Worm (Caenorhabditis elegans) whole organism, L2 larva: ENCODE measurements around the gene B0563.18.

Experiments used
- C34F6.9 ChIP-seq: fragments of 150-350 bp; optimal IDR thresholded peaks from 2 replicates; lab custom pipeline; 2014; ENCODE audit warnings: missing biosample characterization, missing genetic modification characterization
- F13H6.1 ChIP-seq: sonication (generic microtip); optimal IDR thresholded peaks from 2 replicates; lab custom pipeline; 2016; ENCODE audit warnings: missing genetic modification characterization, missing compliant biosample characterization
- Y55F3AM.14 ChIP-seq: fragments of 200-800 bp; sonication (Bioruptor generic); optimal IDR thresholded peaks from 2 replicates; lab custom pipeline; 2018; ENCODE audit warnings: mild to moderate bottlenecking, missing genetic modification characterization, missing compliant biosample characterization
- ZK546.5 ChIP-seq: sonication (generic microtip); optimal IDR thresholded peaks from 2 replicates; lab custom pipeline; 2017; ENCODE audit warnings: missing biosample characterization, missing genetic modification characterization
- alr-1 ChIP-seq: fragments of 150-350 bp; optimal IDR thresholded peaks from 2 replicates; lab custom pipeline; 2014; ENCODE audit warnings: missing biosample characterization, missing genetic modification characterization
- ama-1 ChIP-seq: fragments of 150-350 bp; optimal IDR thresholded peaks from 2 replicates; lab custom pipeline; 2018; ENCODE audit warnings: inconsistent platforms
- ceh-82 ChIP-seq: fragments of 150-350 bp; optimal IDR thresholded peaks from 2 replicates; lab custom pipeline; 2014; ENCODE audit warnings: missing biosample characterization, missing genetic modification characterization
- crh-2 ChIP-seq: sonication (generic microtip); optimal IDR thresholded peaks from 2 replicates; lab custom pipeline; 2017; ENCODE audit warnings: missing biosample characterization, missing genetic modification characterization
- dmd-4 ChIP-seq: sonication (generic microtip); optimal IDR thresholded peaks from 2 replicates; lab custom pipeline; 2017; ENCODE audit warnings: missing biosample characterization, missing genetic modification characterization
- egl-27 ChIP-seq: sonication (generic microtip); optimal IDR thresholded peaks from 3 replicates; lab custom pipeline; 2017; ENCODE audit warnings: missing biosample characterization, missing genetic modification reagents, missing genetic modification characterization
- elt-1 ChIP-seq: fragments of 150-350 bp; optimal IDR thresholded peaks from 2 replicates; lab custom pipeline; 2014; ENCODE audit warnings: missing biosample characterization, missing genetic modification characterization
- elt-3 ChIP-seq: sonication (generic microtip); optimal IDR thresholded peaks from 2 replicates; lab custom pipeline; 2017; ENCODE audit warnings: missing biosample characterization, missing genetic modification characterization
- fos-1 ChIP-seq: fragments of 150-350 bp; optimal IDR thresholded peaks from 2 replicates; lab custom pipeline; 2014; ENCODE audit warnings: missing biosample characterization, missing genetic modification characterization
- gmeb-1 ChIP-seq: fragments of 150-350 bp; optimal IDR thresholded peaks from 2 replicates; lab custom pipeline; 2014; ENCODE audit warnings: missing biosample characterization, missing genetic modification characterization
- lin-11 ChIP-seq: fragments of 150-350 bp; sonication (generic microtip); optimal IDR thresholded peaks from 2 replicates; lab custom pipeline; 2014; ENCODE audit warnings: missing biosample characterization, missing genetic modification characterization, inconsistent platforms, mixed read lengths
- lin-13 ChIP-seq: fragments of 150-350 bp; optimal IDR thresholded peaks from 2 replicates; lab custom pipeline; 2014; ENCODE audit warnings: missing biosample characterization, missing genetic modification reagents, missing genetic modification characterization
- lin-39 ChIP-seq: fragments of 150-350 bp; optimal IDR thresholded peaks from 2 replicates; lab custom pipeline; 2014; ENCODE audit warnings: missing biosample characterization, missing genetic modification reagents, missing genetic modification characterization
- mab-5 ChIP-seq: fragments of 150-350 bp; optimal IDR thresholded peaks from 2 replicates; lab custom pipeline; 2014; ENCODE audit warnings: missing biosample characterization, missing genetic modification characterization
- mbf-1 ChIP-seq: sonication (generic microtip); optimal IDR thresholded peaks from 2 replicates; lab custom pipeline; 2017; ENCODE audit warnings: missing biosample characterization, missing genetic modification characterization
- nhr-10 ChIP-seq: sonication (generic microtip); optimal IDR thresholded peaks from 2 replicates; lab custom pipeline; 2017; ENCODE audit warnings: missing biosample characterization, missing genetic modification characterization
- nhr-12 ChIP-seq: fragments of 150-350 bp; optimal IDR thresholded peaks from 2 replicates; lab custom pipeline; 2014; ENCODE audit warnings: missing biosample characterization, missing genetic modification characterization
- nhr-129 ChIP-seq: fragments of 150-350 bp; optimal IDR thresholded peaks from 2 replicates; lab custom pipeline; 2014; ENCODE audit warnings: missing biosample characterization, missing genetic modification characterization
- nhr-21 ChIP-seq: fragments of 150-350 bp; optimal IDR thresholded peaks from 2 replicates; lab custom pipeline; 2014; ENCODE audit warnings: missing biosample characterization, missing genetic modification characterization
- nhr-237 ChIP-seq: fragments of 150-350 bp; optimal IDR thresholded peaks from 2 replicates; lab custom pipeline; 2014; ENCODE audit warnings: missing biosample characterization, missing genetic modification characterization
- nhr-25 ChIP-seq: fragments of 150-350 bp; sonication (generic microtip); optimal IDR thresholded peaks from 3 replicates; lab custom pipeline; 2014; ENCODE audit warnings: missing biosample characterization, missing genetic modification characterization
- nhr-77 ChIP-seq: fragments of 150-350 bp; optimal IDR thresholded peaks from 2 replicates; lab custom pipeline; 2014; ENCODE audit warnings: missing biosample characterization, missing genetic modification characterization
- peb-1 ChIP-seq: fragments of 150-350 bp; optimal IDR thresholded peaks from 2 replicates; lab custom pipeline; 2014; ENCODE audit warnings: missing biosample characterization, missing genetic modification characterization
- sem-4 ChIP-seq: fragments of 150-350 bp; optimal IDR thresholded peaks from 2 replicates; lab custom pipeline; 2014; ENCODE audit warnings: missing biosample characterization, missing genetic modification reagents, missing genetic modification characterization
- skn-1 ChIP-seq: sonication (generic microtip); optimal IDR thresholded peaks from 2 replicates; lab custom pipeline; 2017; ENCODE audit warnings: missing biosample characterization, missing genetic modification characterization
- sma-3 ChIP-seq: sonication (generic microtip); optimal IDR thresholded peaks from 2 replicates; lab custom pipeline; 2016; ENCODE audit warnings: missing genetic modification reagents, missing genetic modification characterization, missing compliant biosample characterization
- sma-9 ChIP-seq, 2 experiments: fragments of 150-350 bp in 1 of 2; sonication (generic microtip) in 1 of 2; optimal IDR thresholded peaks; 2 replicates each; lab custom pipeline; 2014 to 2016; ENCODE audit warnings: missing genetic modification characterization in 2 of 2, mild to moderate bottlenecking in 1 of 2, missing biosample characterization in 1 of 2, missing compliant biosample characterization in 1 of 2, missing genetic modification reagents in 1 of 2, moderate library complexity in 1 of 2
- snpc-4 ChIP-seq: fragments of 150-350 bp; optimal IDR thresholded peaks from 2 replicates; lab custom pipeline; 2014; ENCODE audit warnings: missing biosample characterization, missing genetic modification characterization
- unc-39 ChIP-seq: fragments of 150-350 bp; optimal IDR thresholded peaks from 2 replicates; lab custom pipeline; 2014; ENCODE audit warnings: missing biosample characterization, missing genetic modification characterization
- unc-62 ChIP-seq: fragments of 150-350 bp; optimal IDR thresholded peaks from 2 replicates; lab custom pipeline; 2014; ENCODE audit warnings: missing biosample characterization, missing genetic modification reagents, missing genetic modification characterization
- zag-1 ChIP-seq: fragments of 150-350 bp; optimal IDR thresholded peaks from 2 replicates; lab custom pipeline; 2014; ENCODE audit warnings: missing biosample characterization, missing genetic modification characterization
- ztf-11 ChIP-seq: sonication (generic microtip); optimal IDR thresholded peaks from 2 replicates; lab custom pipeline; 2017; ENCODE audit warnings: missing biosample characterization, missing genetic modification characterization

The B0563.18 gene

DNA sequence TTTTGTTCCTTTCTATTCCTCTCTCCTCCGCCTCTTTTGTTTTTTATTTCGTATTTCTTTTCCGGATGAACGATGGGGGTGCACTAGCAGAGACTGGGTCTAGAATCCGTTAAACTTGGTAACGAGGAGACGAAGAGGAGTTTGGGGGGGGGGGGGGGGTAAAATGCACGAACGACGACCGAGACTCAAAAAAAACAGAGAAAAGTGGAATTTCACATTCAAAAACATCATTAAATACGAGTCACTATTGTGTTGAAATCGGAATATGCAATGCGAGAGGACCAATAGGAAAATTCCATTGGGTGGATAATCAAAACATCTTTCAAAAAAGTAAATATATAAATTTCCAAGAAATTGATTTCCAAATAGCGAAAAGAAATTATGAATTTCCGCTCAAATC is 18.2 kb upstream of the B0563.18 start, which contains the start of gene B0563.7:
Gene B0563.7, minus strand, starts transcription at position 101 of the 400 bp plus-strand sequence.
- TF ChIP-seq sma-9 (GFP tag; optimal IDR thresholded peaks at IDR 0.05; lab: Kevin White, UChicago), result no peak
- TF ChIP-seq sma-9 (tag; optimal IDR thresholded peaks at IDR 0.05; lab: Kevin White, UChicago), result no peak
- no peak for TF ChIP-seq egl-27
- no peak for TF ChIP-seq gmeb-1
- no peak for TF ChIP-seq ama-1 (lab: Kevin White, UChicago)
- TF ChIP-seq ceh-82 (tag; lab: Kevin White, UChicago), result no peak
- TF ChIP-seq Y55F3AM.14, result no peak
- no peak for TF ChIP-seq nhr-10 (tag; lab: Kevin White, UChicago)
- TF ChIP-seq nhr-77 (tag; lab: Kevin White, UChicago), result no peak
- no peak for TF ChIP-seq nhr-237 (tag; lab: Kevin White, UChicago)
- TF ChIP-seq dmd-4 (tag; lab: Kevin White, UChicago), result no peak
- TF ChIP-seq snpc-4 (tag; lab: Kevin White, UChicago), result no peak
- TF ChIP-seq sem-4, result no peak
- no peak for TF ChIP-seq elt-3
- TF ChIP-seq mab-5 (tag; lab: Kevin White, UChicago), result no peak
- TF ChIP-seq nhr-21 (tag; lab: Kevin White, UChicago), result no peak
- TF ChIP-seq lin-13, result no peak
- no peak for TF ChIP-seq ztf-11 (tag; lab: Kevin White, UChicago)
- no peak for TF ChIP-seq unc-39

DNA sequence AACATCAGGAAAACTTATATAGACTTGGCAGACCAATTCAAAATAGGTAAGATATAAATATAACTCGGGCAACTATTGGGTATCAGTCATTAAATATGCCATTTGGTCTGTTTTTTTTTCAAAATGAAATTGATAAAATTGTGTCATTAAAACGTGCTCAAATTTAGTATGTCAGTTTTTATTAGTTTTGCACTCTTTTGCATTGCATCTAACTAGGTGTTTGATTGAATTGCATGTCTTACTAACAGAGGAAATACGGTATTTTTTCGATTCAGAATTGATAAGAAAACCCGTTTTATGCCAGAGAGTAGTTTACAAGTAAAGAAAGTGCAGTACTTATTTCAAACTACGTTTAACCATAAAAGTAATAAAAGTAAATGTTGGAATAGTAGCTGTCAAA is 16.6 kb upstream of the B0563.18 start:
- TF ChIP-seq fos-1 (tag; lab: Kevin White, UChicago), result peak; percentile 20
- TF ChIP-seq sma-3, result no peak

- TF ChIP-seq F13H6.1 (tag; lab: Kevin White, UChicago) (peak; percentile 67), nhr-129 (peak; percentile 71), lin-11 (no peak), sem-4 (peak; percentile 23), mab-5 (tag; lab: Kevin White, UChicago) (no peak), sma-9 (GFP tag; optimal IDR thresholded peaks at IDR 0.05; lab: Kevin White, UChicago) (peak; percentile 52), sma-9 (tag; optimal IDR thresholded peaks at IDR 0.05; lab: Kevin White, UChicago) (no peak), alr-1 (no peak), skn-1 (tag; lab: Kevin White, UChicago) (no peak), nhr-77 (tag; lab: Kevin White, UChicago) (no peak), elt-3 (no peak), zag-1 (tag; lab: Kevin White, UChicago) (no peak)
- TF ChIP-seq, all 48 proteins: peak for 4
Observed at ce11 chrX:9161253-9161904, 11.0 kb upstream of the B0563.18 start.

DNA sequence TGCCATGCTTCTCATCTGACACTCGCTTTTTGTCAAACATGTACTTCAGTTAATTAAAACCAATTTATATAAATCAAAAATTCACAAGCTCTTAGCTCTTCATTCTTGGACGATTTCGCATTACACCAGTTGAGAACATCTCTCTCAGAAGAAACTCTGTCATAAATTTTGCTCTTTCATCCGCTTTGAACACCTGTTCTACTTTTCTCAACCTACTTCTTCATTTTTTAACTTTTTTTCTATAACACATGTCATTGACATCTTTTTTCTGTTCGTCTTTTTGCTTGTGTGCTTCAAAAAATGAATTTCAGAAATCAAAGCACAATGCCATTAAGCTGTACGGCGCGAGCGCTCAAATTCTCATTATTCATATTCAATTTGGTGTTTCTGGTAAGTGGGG is 9.5 kb upstream of the B0563.18 start, which contains the start of gene tsp-11:
Gene tsp-11, plus strand, starts transcription at position 301 of the 400 bp plus-strand sequence.
- TF ChIP-seq ZK546.5 (tag; lab: Kevin White, UChicago) (no peak), nhr-10 (tag; lab: Kevin White, UChicago) (no peak)

ce11 chrX:9166921-9167320 is 5.5 kb upstream of the B0563.18 start, which contains the start of gene B0563.10:
B0563.10 (minus strand) TSS chrX:9167245.
- TF ChIP-seq sem-4 (no peak), lin-39 (no peak), crh-2 (tag; lab: Kevin White, UChicago) (no peak), snpc-4 (tag; lab: Kevin White, UChicago) (no peak), unc-62 (GFP tag; lab: Kevin White, UChicago) (no peak), nhr-10 (tag; lab: Kevin White, UChicago) (no peak), nhr-25 (no peak), lin-13 (no peak), C34F6.9 (tag; lab: Kevin White, UChicago) (no peak), elt-1 (no peak), elt-3 (no peak), mbf-1 (no peak), egl-27 (no peak)

DNA sequence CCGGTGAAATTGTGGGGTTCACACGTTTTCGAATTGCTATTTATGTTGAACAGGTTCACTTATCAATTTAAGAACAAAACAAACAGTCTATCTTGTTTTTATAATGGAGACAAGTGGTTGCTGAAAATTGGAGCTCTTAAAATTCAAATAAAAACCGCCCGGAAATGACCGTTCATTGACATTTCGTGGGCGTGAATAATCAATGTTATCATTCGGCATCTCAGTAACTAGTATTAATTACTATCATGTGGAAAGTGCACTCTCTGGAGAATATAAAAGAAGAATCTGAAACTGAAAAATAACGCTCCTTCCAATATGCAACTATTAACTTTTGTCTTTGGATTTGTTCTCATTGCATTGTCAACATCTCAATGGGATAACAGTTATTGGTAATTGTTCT is 4.1 kb upstream of the B0563.18 start, which contains the start of gene B0563.9:
Gene B0563.9, plus strand, starts transcription at position 301 of the 400 bp plus-strand sequence.
- no peak for TF ChIP-seq Y55F3AM.14
- no peak for TF ChIP-seq F13H6.1 (tag; lab: Kevin White, UChicago)
- TF ChIP-seq peb-1 (tag; lab: Kevin White, UChicago), result no peak
- no peak for TF ChIP-seq nhr-12 (tag; lab: Kevin White, UChicago)
